Worm (Caenorhabditis elegans) whole organism, L4/young adult: ENCODE measurements around the gene fbxa-199.

Experiments
- W03F9.2 ChIP-seq: fragments of 150-350 bp; optimal IDR thresholded peaks from 2 replicates; lab custom pipeline; 2014; ENCODE audit warnings: missing biosample characterization, missing genetic modification characterization
- him-1 ChIP-seq: sonication (generic microtip); optimal IDR thresholded peaks from 2 replicates; lab custom pipeline; 2016; ENCODE audit warnings: missing genotype, missing genetic modification reagents, missing genetic modification characterization, missing compliant biosample characterization

DNA sequence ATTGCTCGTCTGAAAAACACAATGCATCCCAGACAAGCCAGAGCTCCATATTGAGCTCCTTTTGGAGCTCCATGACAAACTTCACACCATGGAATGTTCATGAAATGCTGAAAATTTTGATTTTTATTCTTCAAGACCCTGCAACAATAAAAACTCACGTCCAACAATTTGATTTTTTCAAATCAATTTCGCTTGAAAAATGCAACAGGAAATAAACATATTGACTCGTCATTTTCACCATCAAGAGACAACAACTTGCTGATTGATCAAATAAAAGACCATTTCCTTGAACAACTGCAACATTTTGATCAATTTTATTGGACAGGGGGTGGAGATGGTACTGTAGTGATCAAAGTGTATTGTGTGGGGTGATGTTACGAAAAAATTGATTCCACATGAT lies 28.9 kb downstream of the fbxa-199 start, which contains the start of gene nhr-269:
- TF ChIP-seq him-1 (tag; lab: Kevin White, UChicago) (no peak), W03F9.2 (tag; lab: Kevin White, UChicago) (no peak)
